Worm (Caenorhabditis elegans) whole organism, early embryonic: ENCODE data around the gene F38B2.4.

Source experiments
- F13C5.2 ChIP-seq: sonication (generic microtip); optimal IDR thresholded peaks from 2 replicates; lab custom pipeline; 2017; ENCODE audit warnings: mild to moderate bottlenecking, missing genetic modification characterization, inconsistent platforms, missing compliant biosample characterization
- ama-1 ChIP-seq: fragments of 150-350 bp; optimal IDR thresholded peaks from 2 replicates; lab custom pipeline; 2014
- tbx-11 ChIP-seq: fragments of 200-800 bp; sonication (Bioruptor generic); IDR thresholded peaks from 2 replicates; pipeline ENCODE4 v1.3.6; 2022; ENCODE audit warnings: missing genetic modification characterization, missing compliant biosample characterization

DNA sequence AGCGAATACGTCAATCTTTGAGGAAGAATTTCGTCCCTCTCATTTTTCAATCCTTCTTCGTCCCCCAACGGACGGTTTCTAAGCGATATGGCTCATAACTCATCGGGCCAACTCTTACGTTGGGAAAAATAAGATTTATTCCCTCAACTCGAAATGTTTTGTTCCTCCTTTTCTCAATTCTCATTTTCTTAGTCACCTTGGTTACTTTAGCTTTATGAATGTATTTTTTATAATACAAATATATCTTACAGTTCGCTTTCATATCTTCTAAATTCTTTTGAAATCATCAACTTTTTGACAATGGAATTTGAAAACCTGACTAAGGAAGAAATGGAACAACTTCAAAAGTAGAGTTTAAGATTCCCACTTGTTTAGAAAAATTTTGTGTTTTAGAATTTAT is 41.9 kb upstream of the F38B2.4 start, which contains the start of gene npr-9:
- no peak for TF ChIP-seq tbx-11 (GFP tag; lab: Robert Waterston, UW)
- no peak for TF ChIP-seq F13C5.2
- no peak for TF ChIP-seq ama-1 (lab: Kevin White, UChicago)
